Worm (Caenorhabditis elegans): ENCODE measurements around the gene srh-218.

srh-218 gene

ce11 chrV:15533864-15534263 lies 40.1 kb downstream of the srh-218 start, which contains the start of gene F21A3.2:
TSS of gene F21A3.2 (minus strand) at chrV:15533964.
- TF ChIP-seq R02D3.7 (tag; optimal IDR thresholded peaks at IDR 0.05) (no peak), Y55F3AM.14 (GFP tag; optimal IDR thresholded peaks at IDR 0.05) (no peak), nhr-21 (tag; optimal IDR thresholded peaks at IDR 0.05) (no peak), nhr-23 (tag; optimal IDR thresholded peaks at IDR 0.05) (no peak), ztf-4 (tag; optimal IDR thresholded peaks at IDR 0.05) (no peak), ceh-16 (tag; optimal IDR thresholded peaks at IDR 0.05) (no peak), elt-3 (tag; optimal IDR thresholded peaks at IDR 0.05) (no peak)

DNA sequence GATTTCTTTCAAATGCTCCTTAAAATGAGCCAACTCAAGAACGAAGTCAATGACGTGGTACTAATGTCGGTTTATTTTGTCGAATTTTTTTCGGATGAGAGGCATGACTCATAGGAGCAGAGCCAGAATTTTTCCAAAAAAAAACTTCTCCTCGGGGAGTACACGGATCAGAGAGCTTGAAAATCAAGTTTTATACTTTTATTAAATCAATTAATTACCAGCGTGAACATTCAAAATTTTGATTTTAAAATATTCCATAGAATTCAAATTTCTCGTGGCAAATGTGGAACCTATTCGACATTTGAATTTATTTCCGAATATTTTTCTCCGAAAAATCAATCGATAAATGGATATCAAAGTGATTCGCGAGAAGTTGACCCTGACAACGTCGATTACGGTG lies 42.5 kb downstream of the srh-218 start, which contains the start of gene F21A3.4:
Gene F21A3.4, plus strand, starts transcription at position 301 of the 400 bp plus-strand sequence.
- TF ChIP-seq mbf-1 (tag; optimal IDR thresholded peaks at IDR 0.05) = no peak

DNA sequence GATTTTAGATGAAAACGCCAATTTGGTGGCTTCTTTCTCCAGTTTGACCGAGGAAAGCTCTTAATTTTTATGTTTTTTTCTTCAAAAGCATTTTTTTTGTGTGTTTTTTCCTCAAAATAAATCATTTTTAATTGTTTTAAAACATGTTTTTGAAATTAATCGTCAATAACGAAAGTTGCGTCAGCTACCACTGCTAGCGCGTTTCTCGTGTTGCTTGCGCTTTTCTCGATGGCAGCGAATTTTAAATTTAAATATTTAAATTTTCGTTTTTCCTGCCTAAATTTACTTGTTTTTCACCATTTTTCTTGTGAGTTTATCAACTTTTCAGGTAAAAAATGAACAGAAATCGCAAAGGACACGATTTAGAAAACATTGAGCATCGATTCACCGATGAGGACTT lies 44.1 kb downstream of the srh-218 start, which contains the start of gene prde-1:
Gene prde-1, plus strand, starts transcription at position 322 of the 400 bp plus-strand sequence.
- TF ChIP-seq lin-13 (GFP tag; optimal IDR thresholded peaks at IDR 0.05) = no peak
- no peak for TF ChIP-seq lin-11 (tag; optimal IDR thresholded peaks at IDR 0.05)
- no peak for TF ChIP-seq nhr-25 (tag; optimal IDR thresholded peaks at IDR 0.05)
- TF ChIP-seq sma-9 (GFP tag; optimal IDR thresholded peaks at IDR 0.05) = no peak
- TF ChIP-seq sma-9 (tag; optimal IDR thresholded peaks at IDR 0.05) = no peak
- TF ChIP-seq skn-1 (tag; optimal IDR thresholded peaks at IDR 0.05) = no peak
- TF ChIP-seq nhr-23 (tag; optimal IDR thresholded peaks at IDR 0.05) = no peak
- no peak for TF ChIP-seq mbf-1 (tag; optimal IDR thresholded peaks at IDR 0.05)
- no peak for TF ChIP-seq elt-1 (tag; optimal IDR thresholded peaks at IDR 0.05)
- no peak for TF ChIP-seq nhr-129 (tag; optimal IDR thresholded peaks at IDR 0.05)
- TF ChIP-seq nhr-11 (tag; optimal IDR thresholded peaks at IDR 0.05) = no peak
- no peak for TF ChIP-seq mdl-1 (tag; optimal IDR thresholded peaks at IDR 0.05)
- TF ChIP-seq fos-1 (tag; optimal IDR thresholded peaks at IDR 0.05) = no peak
- no peak for TF ChIP-seq lin-39 (tag; optimal IDR thresholded peaks at IDR 0.05)
- TF ChIP-seq unc-62 (GFP tag; optimal IDR thresholded peaks at IDR 0.05) = no peak
- TF ChIP-seq alr-1 (tag; optimal IDR thresholded peaks at IDR 0.05) = no peak
- no peak for TF ChIP-seq ama-1 (optimal IDR thresholded peaks at IDR 0.05)
- no peak for TF ChIP-seq nhr-237 (tag; optimal IDR thresholded peaks at IDR 0.05)

DNA sequence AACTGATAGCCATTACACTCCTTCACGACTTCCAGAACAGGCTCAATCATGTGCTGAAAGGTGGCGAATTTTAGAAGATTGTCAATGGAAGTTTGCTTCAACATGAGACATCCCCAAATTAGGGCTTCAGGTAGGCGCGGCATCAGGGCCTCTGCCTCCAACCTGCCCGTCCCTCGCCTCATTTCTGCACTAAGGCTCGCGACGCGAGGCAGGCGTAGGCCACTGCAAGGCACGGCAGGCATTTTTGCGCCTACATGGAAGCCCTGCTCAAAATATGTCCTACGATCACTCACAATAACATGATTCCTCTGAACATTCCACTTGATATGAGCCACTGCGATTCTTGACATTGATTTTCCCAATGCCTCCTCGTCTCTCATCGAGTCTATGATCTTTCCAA lies 49.5 kb downstream of the srh-218 start:
- TF ChIP-seq lin-39 (tag; optimal IDR thresholded peaks at IDR 0.05) = no peak
- TF ChIP-seq ZK546.5 (tag; optimal IDR thresholded peaks at IDR 0.05) = no peak
- no peak for TF ChIP-seq unc-39 (tag; optimal IDR thresholded peaks at IDR 0.05)
- no peak for TF ChIP-seq skn-1 (tag; optimal IDR thresholded peaks at IDR 0.05)
- TF ChIP-seq sem-4 (tag; optimal IDR thresholded peaks at IDR 0.05) = no peak
- no peak for TF ChIP-seq mbf-1 (tag; optimal IDR thresholded peaks at IDR 0.05)
- TF ChIP-seq elt-3 (tag; optimal IDR thresholded peaks at IDR 0.05) = no peak
- no peak for TF ChIP-seq C34F6.9 (tag; optimal IDR thresholded peaks at IDR 0.05)
- no peak for TF ChIP-seq nhr-77 (tag; optimal IDR thresholded peaks at IDR 0.05)
- no peak for TF ChIP-seq F13H6.1 (tag; optimal IDR thresholded peaks at IDR 0.05)
- no peak for TF ChIP-seq sma-9 (GFP tag; optimal IDR thresholded peaks at IDR 0.05)
- no peak for TF ChIP-seq sma-9 (tag; optimal IDR thresholded peaks at IDR 0.05)
- TF ChIP-seq ceh-82 (tag; optimal IDR thresholded peaks at IDR 0.05) = no peak
- TF ChIP-seq nhr-6 (tag; optimal IDR thresholded peaks at IDR 0.05) = no peak
- TF ChIP-seq elt-1 (tag; optimal IDR thresholded peaks at IDR 0.05) = no peak

ce11 chrV:15544898-15545297 lies 51.1 kb downstream of the srh-218 start, which contains the start of gene glb-14:
TSS of gene glb-14 (minus strand) at chrV:15544994.
- TF ChIP-seq C34F6.9 (tag; optimal IDR thresholded peaks at IDR 0.05) (no peak), mdl-1 (tag; optimal IDR thresholded peaks at IDR 0.05) (no peak), blmp-1 (tag; optimal IDR thresholded peaks at IDR 0.05; ENCODE audit: insufficient read depth) (no peak)
